Worm (Caenorhabditis elegans) whole organism, L4 larva: Measurements from ENCODE around the gene cccp-1.

ENCODE experiments used
- T20F7.1 ChIP-seq: fragments of 200-800 bp; sonication (Bioruptor generic); optimal IDR thresholded peaks from 2 replicates; lab custom pipeline; 2018; ENCODE audit warnings: mild to moderate bottlenecking, missing genetic modification characterization, missing compliant biosample characterization
- ZK337.2 ChIP-seq: fragments of 200-800 bp; sonication (Bioruptor generic); IDR thresholded peaks from 2 replicates; pipeline ENCODE4 v1.3.6; 2022; ENCODE audit warnings: missing genetic modification reagents, missing genetic modification characterization, missing compliant biosample characterization
- lin-13 ChIP-seq: fragments of 150-350 bp; optimal IDR thresholded peaks from 2 replicates; lab custom pipeline; 2014; ENCODE audit warnings: missing biosample characterization, missing genetic modification reagents, missing genetic modification characterization
- mep-1 ChIP-seq: fragments of 150-350 bp; sonication (generic microtip); optimal IDR thresholded peaks from 3 replicates; lab custom pipeline; 2014; ENCODE audit warnings: missing biosample characterization, missing genetic modification characterization
- nhr-28 ChIP-seq: fragments of 150-350 bp; optimal IDR thresholded peaks from 2 replicates; lab custom pipeline; 2014; ENCODE audit warnings: missing biosample characterization, missing genetic modification characterization
- pqm-1 ChIP-seq: sonication (generic microtip); optimal IDR thresholded peaks from 2 replicates; lab custom pipeline; 2017; ENCODE audit warnings: missing biosample characterization, missing genetic modification characterization
- zfp-2 ChIP-seq: sonication (generic microtip); optimal IDR thresholded peaks from 2 replicates; lab custom pipeline; 2016; ENCODE audit warnings: mild to moderate bottlenecking, missing genetic modification characterization, missing compliant biosample characterization

DNA sequence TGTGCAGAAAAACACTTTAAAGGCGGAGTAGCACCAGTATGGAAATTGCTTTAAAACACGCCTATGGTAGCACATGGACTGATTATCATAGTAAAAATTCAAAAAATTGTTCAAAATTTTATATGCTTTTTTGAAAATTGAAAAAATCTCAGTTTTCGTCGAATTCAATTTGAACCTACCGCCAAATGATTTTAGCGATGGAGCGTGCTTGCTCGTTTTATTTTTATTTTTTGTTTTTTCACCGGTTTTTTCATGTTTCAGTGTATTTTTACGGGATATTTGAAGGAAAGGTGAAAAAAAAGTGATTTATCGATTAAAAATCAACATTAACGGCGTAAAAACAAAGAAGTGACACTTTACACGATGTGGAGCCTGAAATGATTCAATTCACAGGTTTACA lies 61.2 kb downstream of the cccp-1 start:
- TF ChIP-seq mep-1 (tag; lab: Kevin White, UChicago) = no peak
- no peak for TF ChIP-seq lin-13 (GFP tag; lab: Kevin White, UChicago)
- no peak for TF ChIP-seq T20F7.1
- TF ChIP-seq pqm-1 (tag; lab: Kevin White, UChicago) = no peak
- TF ChIP-seq zfp-2 (tag; lab: Kevin White, UChicago) = no peak
- no peak for TF ChIP-seq ZK337.2 (GFP tag; lab: Robert Waterston, UW)
- TF ChIP-seq nhr-28 (tag; lab: Kevin White, UChicago) = no peak
